Worm (Caenorhabditis elegans) whole organism, L4 larva: ENCODE results near the gene F42C5.6.

ENCODE experiments used
- cey-2 ChIP-seq: sonication (generic microtip); optimal IDR thresholded peaks from 3 replicates; lab custom pipeline; 2017; ENCODE audit warnings: missing genetic modification characterization, mild to moderate bottlenecking, missing compliant biosample characterization, antibody characterized with exemption, borderline replicate concordance; ENCODE audit not compliant: insufficient read depth
- dve-1 ChIP-seq: sonication (generic microtip); optimal IDR thresholded peaks from 2 replicates; lab custom pipeline; 2017; ENCODE audit warnings: antibody characterized with exemption, mild to moderate bottlenecking, missing genetic modification characterization, missing compliant biosample characterization; ENCODE audit not compliant: insufficient read depth
- lsy-2 ChIP-seq, 2 experiments: fragments of 150-350 bp in 1 of 2; sonication (generic microtip) in 1 of 2; optimal IDR thresholded peaks; 2 replicates each; lab custom pipeline; 2014 to 2017; ENCODE audit warnings: missing biosample characterization in 2 of 2, missing genetic modification characterization in 2 of 2
- nhr-25 ChIP-seq: sonication (generic microtip); optimal IDR thresholded peaks from 2 replicates; lab custom pipeline; 2017; ENCODE audit warnings: missing genetic modification characterization, mild to moderate bottlenecking, missing compliant biosample characterization, antibody characterized with exemption, moderate library complexity, borderline replicate concordance; ENCODE audit not compliant: insufficient read depth
- nhr-28 ChIP-seq: fragments of 150-350 bp; optimal IDR thresholded peaks from 2 replicates; lab custom pipeline; 2014; ENCODE audit warnings: missing biosample characterization, missing genetic modification characterization
- zag-1 ChIP-seq: fragments of 150-350 bp; optimal IDR thresholded peaks from 2 replicates; lab custom pipeline; 2014; ENCODE audit warnings: missing biosample characterization, missing genetic modification characterization

ce11 chrIV:7326613-7327149 lies 17.8 kb upstream of the F42C5.6 start, which contains the start of gene ifo-1:
- no peak for TF ChIP-seq nhr-25 (tag; lab: Kevin White, UChicago)
- TF ChIP-seq lsy-2 (tag; optimal IDR thresholded peaks at IDR 0.05; lab: Kevin White, UChicago): no peak
- TF ChIP-seq dve-1 (tag; lab: Kevin White, UChicago): no peak
- TF ChIP-seq nhr-28 (tag; lab: Kevin White, UChicago): peak; percentile 81
- no peak for TF ChIP-seq cey-2 (tag; lab: Kevin White, UChicago)
- TF ChIP-seq zag-1 (tag; lab: Kevin White, UChicago): no peak
